Worm (Caenorhabditis elegans) whole organism, midembryonic: ENCODE measurements around the gene K10B4.3.
"Not testable (repeated sequence)": the region's sequence is repeated elsewhere in the genome, so short reads cannot be mapped to it uniquely, and the experiment has no call there.

Source experiments
- T22C8.4 ChIP-seq: fragments of 200-800 bp; sonication (Bioruptor generic); IDR thresholded peaks from 2 replicates; pipeline ENCODE4 v1.3.6; 2022; ENCODE audit warnings: missing genetic modification characterization, missing compliant biosample characterization
- cog-1 ChIP-seq: sonication (generic microtip); optimal IDR thresholded peaks from 2 replicates; lab custom pipeline; 2016; ENCODE audit warnings: missing genetic modification characterization, missing compliant biosample characterization
- flt-1 ChIP-seq: fragments of 200-800 bp; sonication (Bioruptor generic); IDR thresholded peaks from 2 replicates; pipeline ENCODE4 v1.3.6; 2022; ENCODE audit warnings: missing genetic modification characterization, missing compliant biosample characterization
- klf-2 ChIP-seq: fragments of 200-800 bp; sonication (Bioruptor generic); conservative IDR thresholded peaks from 2 replicates; pipeline ENCODE4 v1.3.6; 2022; ENCODE audit warnings: missing genetic modification reagents, missing genetic modification characterization, missing compliant biosample characterization
- med-1 ChIP-seq: sonication (generic microtip); optimal IDR thresholded peaks from 2 replicates; lab custom pipeline; 2017; ENCODE audit warnings: missing genetic modification characterization, mild to moderate bottlenecking, missing compliant biosample characterization, antibody characterized with exemption, missing genetic modification reagents; ENCODE audit not compliant: insufficient read depth
- ref-1 ChIP-seq: fragments of 200-800 bp; sonication (Bioruptor generic); conservative IDR thresholded peaks from 2 replicates; pipeline ENCODE4 v1.3.6; 2022; ENCODE audit warnings: missing genetic modification reagents, missing genetic modification characterization, missing compliant biosample characterization
- tab-1 ChIP-seq: fragments of 200-800 bp; sonication (Bioruptor generic); IDR thresholded peaks from 2 replicates; pipeline ENCODE4 v1.3.6; 2022; ENCODE audit warnings: missing genetic modification characterization, missing compliant biosample characterization
- ztf-23 ChIP-seq: fragments of 200-800 bp; sonication (Bioruptor generic); IDR thresholded peaks from 2 replicates; pipeline ENCODE4 v1.3.6; 2022; ENCODE audit warnings: missing genetic modification reagents, missing genetic modification characterization, missing compliant biosample characterization
- ztf-29 ChIP-seq: fragments of 200-800 bp; sonication (Bioruptor generic); IDR thresholded peaks from 2 replicates; pipeline ENCODE4 v1.3.6; 2022; ENCODE audit warnings: missing genetic modification reagents, missing genetic modification characterization, missing compliant biosample characterization

K10B4.3 gene

DNA sequence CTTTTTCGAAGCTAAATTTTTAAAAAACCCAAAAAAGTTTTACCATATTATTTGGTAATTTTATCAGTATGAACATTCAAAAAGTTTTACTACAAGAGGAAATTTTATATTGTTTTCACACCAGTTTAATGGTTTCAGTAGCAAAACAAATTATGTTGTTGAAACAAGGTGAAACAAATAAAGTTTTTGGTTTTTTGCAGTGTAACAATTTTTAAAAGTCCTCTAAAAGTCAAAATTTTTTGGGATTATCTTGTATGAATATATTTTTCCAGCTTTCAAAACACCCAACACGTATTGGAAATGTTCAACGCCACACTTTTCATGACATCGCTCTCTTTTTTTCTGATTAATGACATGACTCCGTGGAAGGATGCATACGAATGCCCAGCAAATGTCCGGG, 4.1 kb downstream of the K10B4.3 start, which contains the start of gene srt-54:
TSS of gene srt-54 (plus strand) at position 301 of the 400 bp plus-strand sequence.
- TF ChIP-seq ztf-23 (no peak), klf-2 (GFP tag; lab: Robert Waterston, UW) (no peak), ref-1 (GFP tag; lab: Robert Waterston, UW) (no peak), flt-1 (GFP tag; lab: Robert Waterston, UW) (no peak), med-1 (GFP tag; lab: Kevin White, UChicago) (no peak), tab-1 (GFP tag; lab: Robert Waterston, UW) (no peak), cog-1 (tag; lab: Kevin White, UChicago) (no peak)

DNA sequence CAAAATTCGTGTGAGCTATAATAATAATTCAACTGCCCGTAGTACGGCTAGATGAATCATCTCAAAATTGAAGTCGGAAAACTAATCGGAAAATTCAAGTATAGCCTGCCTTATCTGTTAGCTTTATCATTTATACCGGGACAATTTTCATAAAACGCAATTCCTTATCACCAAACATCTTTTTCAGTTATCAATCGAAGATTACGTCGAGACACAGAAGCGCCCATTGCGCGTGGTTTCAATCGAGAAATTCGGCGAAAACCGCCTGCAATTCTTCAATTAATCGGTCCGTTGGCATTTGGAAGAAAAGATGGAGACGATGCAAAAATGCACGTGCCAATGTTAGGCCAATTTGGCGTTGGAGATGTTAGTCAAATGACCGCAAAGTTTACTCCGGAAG, 8.8 kb downstream of the K10B4.3 start:
- TF ChIP-seq ztf-23 (no peak), ref-1 (GFP tag; lab: Robert Waterston, UW) (no peak), cog-1 (tag; lab: Kevin White, UChicago) (no peak), tab-1 (GFP tag; lab: Robert Waterston, UW) (no peak), ztf-29 (GFP tag; lab: Robert Waterston, UW) (no peak), T22C8.4 (GFP tag; lab: Robert Waterston, UW) (no peak), klf-2 (GFP tag; lab: Robert Waterston, UW) (no peak), flt-1 (GFP tag; lab: Robert Waterston, UW) (no peak), med-1 (GFP tag; lab: Kevin White, UChicago) (no peak)

DNA sequence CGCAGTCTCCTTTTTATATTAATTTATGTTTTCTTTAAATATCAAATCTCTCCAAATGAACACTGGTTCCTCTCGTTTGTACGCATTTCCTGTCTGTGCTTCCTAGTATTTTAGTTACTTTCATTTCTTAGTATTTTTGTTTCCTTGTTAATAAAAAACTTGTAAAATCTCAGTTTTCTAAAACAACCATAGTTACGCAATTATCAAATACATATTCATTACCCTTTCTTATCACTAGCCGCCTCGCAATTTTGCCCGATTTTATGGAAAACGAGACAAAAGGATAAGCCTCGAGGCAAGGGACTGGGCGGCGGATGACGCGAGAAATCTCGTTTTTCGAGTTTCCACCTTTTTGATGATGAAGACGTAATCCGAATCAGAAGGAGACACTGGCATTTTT, 9.8 kb downstream of the K10B4.3 start, which contains the start of gene C50D2.1:
TSS of gene C50D2.1 (plus strand) at position 301 of the 400 bp plus-strand sequence.
- TF ChIP-seq flt-1 (GFP tag; lab: Robert Waterston, UW): no peak
- TF ChIP-seq med-1 (GFP tag; lab: Kevin White, UChicago): no peak
- no peak for TF ChIP-seq ref-1 (GFP tag; lab: Robert Waterston, UW)
- TF ChIP-seq klf-2 (GFP tag; lab: Robert Waterston, UW): no peak
- TF ChIP-seq cog-1 (tag; lab: Kevin White, UChicago): no peak
- TF ChIP-seq ztf-23: no peak
- no peak for TF ChIP-seq tab-1 (GFP tag; lab: Robert Waterston, UW)
- no peak for TF ChIP-seq ztf-29 (GFP tag; lab: Robert Waterston, UW)
- no peak for TF ChIP-seq T22C8.4 (GFP tag; lab: Robert Waterston, UW)

ce11 chrII:108865-109264, 12.2 kb downstream of the K10B4.3 start, which contains the start of gene C50D2.2:
Gene C50D2.2, plus strand, starts transcription at chrII:109165.
- TF ChIP-seq ztf-23 (no peak), ztf-29 (GFP tag; lab: Robert Waterston, UW) (no peak)

- no peak for TF ChIP-seq cog-1 (tag; lab: Kevin White, UChicago)
Measured at ce11 chrII:107703-108102, 13.3 kb downstream of the K10B4.3 start.

DNA sequence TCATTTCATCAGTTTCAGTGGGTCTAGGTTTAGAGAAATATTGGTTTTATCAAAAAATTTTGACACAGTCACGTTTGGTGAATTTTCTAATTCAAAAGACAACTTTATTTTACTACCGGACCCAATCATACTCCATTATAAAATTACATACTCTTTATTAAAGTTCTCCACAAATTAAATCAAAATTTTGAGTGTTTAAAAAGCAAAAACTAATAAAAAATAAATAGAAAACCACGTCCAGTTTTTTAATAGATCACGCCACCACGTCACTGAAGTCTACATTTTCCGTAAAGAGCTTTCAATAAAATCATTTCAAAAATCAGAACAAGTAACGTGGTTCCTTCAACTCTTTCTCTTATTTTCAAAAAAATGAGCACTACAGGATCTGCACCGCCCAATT, 15.1 kb downstream of the K10B4.3 start, which contains the start of gene txt-1:
TSS of gene txt-1 (plus strand) at position 301 of the 400 bp plus-strand sequence.
- no peak for TF ChIP-seq tab-1 (GFP tag; lab: Robert Waterston, UW)
- no peak for TF ChIP-seq ztf-23
- no peak for TF ChIP-seq T22C8.4 (GFP tag; lab: Robert Waterston, UW)
- TF ChIP-seq ztf-29 (GFP tag; lab: Robert Waterston, UW): no peak
- no peak for TF ChIP-seq klf-2 (GFP tag; lab: Robert Waterston, UW)
- no peak for TF ChIP-seq ref-1 (GFP tag; lab: Robert Waterston, UW)
- no peak for TF ChIP-seq cog-1 (tag; lab: Kevin White, UChicago)
- no peak for TF ChIP-seq med-1 (GFP tag; lab: Kevin White, UChicago)
- TF ChIP-seq flt-1 (GFP tag; lab: Robert Waterston, UW): no peak

- TF ChIP-seq ref-1 (GFP tag; lab: Robert Waterston, UW) (no peak), cog-1 (tag; lab: Kevin White, UChicago) (no peak), T22C8.4 (GFP tag; lab: Robert Waterston, UW) (no peak), klf-2 (GFP tag; lab: Robert Waterston, UW) (no peak), med-1 (GFP tag; lab: Kevin White, UChicago) (no peak), tab-1 (GFP tag; lab: Robert Waterston, UW) (no peak), flt-1 (GFP tag; lab: Robert Waterston, UW) (no peak), ztf-23 (no peak)
Measured at ce11 chrII:105327-105882, 15.6 kb downstream of the K10B4.3 start.

- TF ChIP-seq ztf-29 (GFP tag; lab: Robert Waterston, UW): no peak
Measured at ce11 chrII:104234-104633, 16.8 kb downstream of the K10B4.3 start, which contains the start of gene col-68. Gene col-68, plus strand, starts transcription at chrII:104534.

- TF ChIP-seq ztf-29 (GFP tag; lab: Robert Waterston, UW) (no peak), T22C8.4 (GFP tag; lab: Robert Waterston, UW) (no peak), med-1 (GFP tag; lab: Kevin White, UChicago) (no peak), tab-1 (GFP tag; lab: Robert Waterston, UW) (no peak), klf-2 (GFP tag; lab: Robert Waterston, UW) (no peak), cog-1 (tag; lab: Kevin White, UChicago) (no peak), ztf-23 (no peak), flt-1 (GFP tag; lab: Robert Waterston, UW) (no peak), ref-1 (GFP tag; lab: Robert Waterston, UW) (no peak)
Measured at ce11 chrII:101176-101575, 19.8 kb downstream of the K10B4.3 start.

DNA sequence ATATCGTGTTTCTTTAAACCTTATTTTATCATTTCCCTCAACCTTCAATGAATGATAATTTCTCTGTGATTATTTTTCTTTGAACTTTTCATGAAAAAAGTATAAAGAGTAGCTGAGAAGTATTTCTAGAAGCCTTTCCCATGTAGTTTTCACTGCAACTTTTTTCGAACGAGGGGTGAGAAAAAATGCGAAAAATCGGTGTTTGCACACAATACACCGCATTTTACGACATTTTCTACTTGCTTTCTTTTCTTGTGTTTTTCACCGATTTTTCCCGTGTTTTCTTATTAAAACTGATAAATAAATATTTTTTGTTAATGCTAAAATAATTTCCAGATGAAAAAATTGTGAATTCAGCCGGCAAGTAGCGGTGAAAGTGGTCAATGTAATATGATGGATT, 22.1 kb downstream of the K10B4.3 start, which contains the start of gene C50D2.10:
TSS of gene C50D2.10 (plus strand) at position 245 of the 400 bp plus-strand sequence.
- not testable (repeated sequence) for TF ChIP-seq cog-1 (tag; lab: Kevin White, UChicago); ref-1 (GFP tag; lab: Robert Waterston, UW); T22C8.4 (GFP tag; lab: Robert Waterston, UW)
